Fruit fly (Drosophila melanogaster) S2 (cell line): ENCODE data around the gene Nprl3.
A peak's percentile ranks its signal among the peaks of the same experiment; 100 is the strongest.

Experiments used
- CG8478 ChIP-seq: fragments of >200 bp; optimal IDR thresholded peaks from 2 replicates; lab custom pipeline; 2018
- CTCF ChIP-seq, 2 experiments: fragments of >200 bp; optimal IDR thresholded peaks; 2 replicates each; lab custom pipeline; 2018

DNA sequence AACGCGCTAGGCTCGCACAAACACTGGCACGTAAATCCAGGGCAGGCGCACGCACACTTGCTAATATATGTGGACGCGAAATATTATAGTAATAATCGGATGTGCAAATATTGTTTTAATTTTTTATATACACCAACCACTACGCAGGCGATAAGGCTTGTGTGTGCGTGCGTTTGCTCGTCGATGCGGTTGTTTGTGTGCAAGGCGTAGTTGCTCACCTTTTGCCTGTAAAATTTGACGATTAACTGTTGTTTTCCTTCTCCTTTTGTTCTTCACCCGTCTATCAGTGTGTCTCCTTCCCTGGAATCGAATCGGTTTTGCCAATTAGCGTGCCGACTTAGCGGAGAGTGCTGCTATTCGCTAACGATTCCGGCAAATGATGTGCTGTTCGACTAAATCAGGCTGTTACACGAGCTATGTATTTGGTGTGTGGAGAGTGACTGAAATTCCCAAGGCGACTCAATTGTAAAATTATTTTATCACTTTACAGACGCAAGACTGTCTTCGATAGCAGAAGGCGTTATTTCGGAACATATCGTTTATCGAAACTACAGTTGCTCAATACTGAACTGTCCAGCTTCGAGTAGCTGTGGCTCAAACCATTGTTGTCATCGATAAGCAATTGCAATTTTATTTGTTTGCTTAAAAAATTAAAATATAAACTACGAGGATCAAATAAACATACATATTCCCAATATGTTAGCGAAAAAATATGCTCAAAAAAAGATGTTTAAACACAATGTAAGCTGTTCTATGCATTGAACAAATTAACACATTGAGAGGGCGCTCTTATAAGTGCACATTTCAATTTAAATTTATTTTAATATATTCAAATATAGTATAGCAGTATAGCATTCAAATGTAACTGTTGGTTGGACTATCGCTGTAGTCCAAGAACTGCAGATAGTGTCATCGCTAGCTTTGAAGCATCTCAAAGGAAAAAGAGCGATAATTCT lies 29.8 kb upstream of the Nprl3 start, which contains the start of the genes CG6650 and endos:
- TF ChIP-seq CG8478 (lab: Kevin White, UChicago) (no peak), CTCF (optimal IDR thresholded peaks at IDR 0.05; lab: Kevin White, UChicago) (peak in 1 of 2 experiments; percentile 29)
